Worm (Caenorhabditis elegans): Measurements from ENCODE around the gene F38B6.4.

DNA sequence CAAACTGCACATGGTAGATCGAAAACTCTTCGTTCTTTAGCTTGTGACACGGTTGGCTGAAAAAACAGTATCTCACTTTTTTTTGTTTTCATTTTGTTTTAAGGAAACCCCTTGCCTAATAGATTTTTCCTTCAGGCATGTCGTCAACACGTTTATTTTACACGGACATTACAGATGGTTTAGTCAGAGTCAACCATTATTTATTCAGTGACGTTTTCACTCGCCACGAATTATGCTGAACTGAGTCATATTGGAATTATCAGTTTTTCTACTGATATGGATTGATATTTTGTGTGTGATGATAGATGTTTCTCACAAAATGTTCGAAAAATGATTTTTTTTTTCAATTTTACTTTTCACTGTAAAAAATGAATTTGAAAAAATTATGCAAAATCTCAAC lies 7.2 kb upstream of the F38B6.4 start:
- no peak for TF ChIP-seq lir-3 (tag; optimal IDR thresholded peaks at IDR 0.05)
- no peak for TF ChIP-seq ZK546.5 (tag; optimal IDR thresholded peaks at IDR 0.05)
- no peak for TF ChIP-seq pha-4 (GFP tag; IDR thresholded peaks at IDR 0.05)
- TF ChIP-seq pha-4 (tag; optimal IDR thresholded peaks at IDR 0.05): no peak
- no peak for TF ChIP-seq egl-27 (tag; optimal IDR thresholded peaks at IDR 0.05)
- TF ChIP-seq pqm-1 (tag; optimal IDR thresholded peaks at IDR 0.05): peak; percentile 85
